Worm (Caenorhabditis elegans) whole organism, L3 larva: ENCODE measurements around the gene ZK112.4.
A peak's percentile ranks its signal among the peaks of the same experiment; 100 is the strongest.

ENCODE experiments used
- R02D3.7 ChIP-seq: fragments of 150-350 bp; optimal IDR thresholded peaks from 2 replicates; lab custom pipeline; 2014; ENCODE audit warnings: missing biosample characterization, missing genetic modification characterization
- ZK546.5 ChIP-seq: sonication (generic microtip); optimal IDR thresholded peaks from 2 replicates; lab custom pipeline; 2017; ENCODE audit warnings: missing biosample characterization, missing genetic modification characterization
- aly-2 ChIP-seq: fragments of 150-350 bp; optimal IDR thresholded peaks from 2 replicates; lab custom pipeline; 2014; ENCODE audit warnings: missing biosample characterization, missing genetic modification characterization
- ama-1 ChIP-seq: fragments of 150-350 bp; optimal IDR thresholded peaks from 2 replicates; lab custom pipeline; 2018
- ceh-16 ChIP-seq: sonication (generic microtip); optimal IDR thresholded peaks from 2 replicates; lab custom pipeline; 2017; ENCODE audit warnings: missing biosample characterization, missing genetic modification characterization
- ceh-28 ChIP-seq: fragments of 150-350 bp; optimal IDR thresholded peaks from 2 replicates; lab custom pipeline; 2014; ENCODE audit warnings: missing biosample characterization, missing genetic modification reagents, missing genetic modification characterization
- ceh-82 ChIP-seq: fragments of 150-350 bp; optimal IDR thresholded peaks from 2 replicates; lab custom pipeline; 2014; ENCODE audit warnings: missing biosample characterization, missing genetic modification characterization
- ceh-9 ChIP-seq: sonication (generic microtip); optimal IDR thresholded peaks from 2 replicates; lab custom pipeline; 2018; ENCODE audit warnings: missing biosample characterization, missing genetic modification characterization
- daf-12 ChIP-seq: fragments of 150-350 bp; optimal IDR thresholded peaks from 2 replicates; lab custom pipeline; 2014; ENCODE audit warnings: missing biosample characterization, missing genetic modification reagents, missing genetic modification characterization
- egl-27 ChIP-seq: sonication (generic microtip); optimal IDR thresholded peaks from 4 replicates; lab custom pipeline; 2017; ENCODE audit warnings: missing biosample characterization, missing genetic modification reagents, missing genetic modification characterization
- egl-5 ChIP-seq: fragments of 150-350 bp; optimal IDR thresholded peaks from 2 replicates; lab custom pipeline; 2017; ENCODE audit warnings: missing biosample characterization, missing genetic modification reagents, missing genetic modification characterization, inconsistent platforms
- elt-1 ChIP-seq: fragments of 150-350 bp; optimal IDR thresholded peaks from 2 replicates; lab custom pipeline; 2014; ENCODE audit warnings: missing biosample characterization, missing genetic modification characterization
- elt-2 ChIP-seq: sonication (generic microtip); optimal IDR thresholded peaks from 2 replicates; lab custom pipeline; 2016; ENCODE audit warnings: missing genetic modification reagents, mild to moderate bottlenecking, missing genetic modification characterization, missing compliant biosample characterization
- elt-3 ChIP-seq, 3 experiments: fragments of 150-350 bp in 1 of 3; sonication (generic microtip) in 2 of 3; optimal IDR thresholded peaks; 2 replicates in 2 of 3; 4 replicates in 1 of 3; lab custom pipeline; 2014 to 2017; ENCODE audit warnings: missing biosample characterization in 3 of 3, missing genetic modification characterization in 3 of 3
- eor-1 ChIP-seq, 2 experiments: fragments of 150-350 bp; optimal IDR thresholded peaks; 2 replicates each; lab custom pipeline; 2014 to 2018; ENCODE audit warnings: missing biosample characterization in 2 of 2, missing genetic modification characterization in 2 of 2
- fkh-2 ChIP-seq: fragments of 150-350 bp; optimal IDR thresholded peaks from 2 replicates; lab custom pipeline; 2014; ENCODE audit warnings: missing biosample characterization, missing genetic modification reagents, missing genetic modification characterization
- fos-1 ChIP-seq: fragments of 150-350 bp; optimal IDR thresholded peaks from 2 replicates; lab custom pipeline; 2014; ENCODE audit warnings: missing biosample characterization, missing genetic modification characterization
- jun-1 ChIP-seq: fragments of 150-350 bp; optimal IDR thresholded peaks from 2 replicates; lab custom pipeline; 2014; ENCODE audit warnings: missing biosample characterization, missing genetic modification reagents, missing genetic modification characterization
- lin-15B ChIP-seq: fragments of 150-350 bp; optimal IDR thresholded peaks from 2 replicates; lab custom pipeline; 2014; ENCODE audit warnings: missing biosample characterization, missing genetic modification characterization
- lin-39 ChIP-seq: fragments of 150-350 bp; optimal IDR thresholded peaks from 2 replicates; lab custom pipeline; 2018; ENCODE audit warnings: missing biosample characterization, missing genetic modification reagents, missing genetic modification characterization
- lsy-12 ChIP-seq: sonication (generic microtip); optimal IDR thresholded peaks from 2 replicates; lab custom pipeline; 2016; ENCODE audit warnings: mild to moderate bottlenecking, missing genetic modification characterization, missing compliant biosample characterization
- mdl-1 ChIP-seq: fragments of 150-350 bp; optimal IDR thresholded peaks from 2 replicates; lab custom pipeline; 2014; ENCODE audit warnings: missing biosample characterization, missing genetic modification characterization
- mml-1 ChIP-seq: fragments of 150-350 bp; sonication (generic microtip); optimal IDR thresholded peaks from 3 replicates; lab custom pipeline; 2014; ENCODE audit warnings: missing biosample characterization, missing genetic modification characterization
- nfya-1 ChIP-seq: sonication (generic microtip); optimal IDR thresholded peaks from 2 replicates; lab custom pipeline; 2017; ENCODE audit warnings: missing genetic modification characterization, mild to moderate bottlenecking, missing compliant biosample characterization, antibody characterized with exemption, moderate library complexity; ENCODE audit not compliant: insufficient read depth
- nhr-11 ChIP-seq: fragments of 150-350 bp; optimal IDR thresholded peaks from 2 replicates; lab custom pipeline; 2014; ENCODE audit warnings: missing biosample characterization, missing genetic modification characterization
- nhr-12 ChIP-seq: fragments of 150-350 bp; optimal IDR thresholded peaks from 2 replicates; lab custom pipeline; 2014; ENCODE audit warnings: missing biosample characterization, missing genetic modification characterization
- nhr-23 ChIP-seq: fragments of 150-350 bp; optimal IDR thresholded peaks from 2 replicates; lab custom pipeline; 2014; ENCODE audit warnings: missing biosample characterization, missing genetic modification reagents, missing genetic modification characterization
- nhr-25 ChIP-seq: sonication (generic microtip); optimal IDR thresholded peaks from 2 replicates; lab custom pipeline; 2017; ENCODE audit warnings: missing biosample characterization, missing genetic modification characterization
- nhr-28 ChIP-seq: fragments of 150-350 bp; optimal IDR thresholded peaks from 2 replicates; lab custom pipeline; 2014; ENCODE audit warnings: missing biosample characterization, missing genetic modification characterization
- nhr-43 ChIP-seq: sonication (generic microtip); optimal IDR thresholded peaks from 2 replicates; lab custom pipeline; 2016; ENCODE audit warnings: mild to moderate bottlenecking, missing genetic modification characterization, missing compliant biosample characterization; ENCODE audit not compliant: poor library complexity, severe bottlenecking
- nhr-76 ChIP-seq: fragments of 150-350 bp; sonication (generic microtip); optimal IDR thresholded peaks from 5 replicates; lab custom pipeline; 2014; ENCODE audit warnings: missing biosample characterization, missing genetic modification characterization
- nhr-77 ChIP-seq: fragments of 150-350 bp; optimal IDR thresholded peaks from 2 replicates; lab custom pipeline; 2014; ENCODE audit warnings: missing biosample characterization, missing genetic modification characterization
- pha-4 ChIP-seq: fragments of 150-350 bp; optimal IDR thresholded peaks from 2 replicates; lab custom pipeline; 2014; ENCODE audit warnings: missing biosample characterization, missing genetic modification reagents, missing genetic modification characterization
- pqm-1 ChIP-seq: fragments of 150-350 bp; optimal IDR thresholded peaks from 2 replicates; lab custom pipeline; 2017; ENCODE audit warnings: missing biosample characterization, missing genetic modification characterization, inconsistent platforms
- sea-2 ChIP-seq: fragments of 150-350 bp; sonication (generic microtip); optimal IDR thresholded peaks from 4 replicates; lab custom pipeline; 2014; ENCODE audit warnings: missing biosample characterization, missing genetic modification reagents, missing genetic modification characterization
- skn-1 ChIP-seq: fragments of 150-350 bp; optimal IDR thresholded peaks from 2 replicates; lab custom pipeline; 2014; ENCODE audit warnings: missing biosample characterization, missing genetic modification characterization
- snpc-4 ChIP-seq: fragments of 150-350 bp; optimal IDR thresholded peaks from 2 replicates; lab custom pipeline; 2014; ENCODE audit warnings: missing biosample characterization, missing genetic modification characterization
- tbx-2 ChIP-seq: sonication (generic microtip); optimal IDR thresholded peaks from 2 replicates; lab custom pipeline; 2016; ENCODE audit warnings: mild to moderate bottlenecking, missing genetic modification characterization, missing compliant biosample characterization
- unc-62 ChIP-seq: fragments of 150-350 bp; sonication (generic microtip); optimal IDR thresholded peaks from 4 replicates; lab custom pipeline; 2014; ENCODE audit warnings: missing biosample characterization, missing genetic modification reagents, missing genetic modification characterization
- zag-1 ChIP-seq: fragments of 150-350 bp; optimal IDR thresholded peaks from 2 replicates; lab custom pipeline; 2014; ENCODE audit warnings: missing biosample characterization, missing genetic modification characterization
- ztf-11 ChIP-seq: fragments of 150-350 bp; optimal IDR thresholded peaks from 2 replicates; lab custom pipeline; 2014; ENCODE audit warnings: missing biosample characterization, missing genetic modification characterization
- ztf-4 ChIP-seq: fragments of 150-350 bp; optimal IDR thresholded peaks from 2 replicates; lab custom pipeline; 2014; ENCODE audit warnings: missing biosample characterization, missing genetic modification characterization

ZK112.4 gene

DNA sequence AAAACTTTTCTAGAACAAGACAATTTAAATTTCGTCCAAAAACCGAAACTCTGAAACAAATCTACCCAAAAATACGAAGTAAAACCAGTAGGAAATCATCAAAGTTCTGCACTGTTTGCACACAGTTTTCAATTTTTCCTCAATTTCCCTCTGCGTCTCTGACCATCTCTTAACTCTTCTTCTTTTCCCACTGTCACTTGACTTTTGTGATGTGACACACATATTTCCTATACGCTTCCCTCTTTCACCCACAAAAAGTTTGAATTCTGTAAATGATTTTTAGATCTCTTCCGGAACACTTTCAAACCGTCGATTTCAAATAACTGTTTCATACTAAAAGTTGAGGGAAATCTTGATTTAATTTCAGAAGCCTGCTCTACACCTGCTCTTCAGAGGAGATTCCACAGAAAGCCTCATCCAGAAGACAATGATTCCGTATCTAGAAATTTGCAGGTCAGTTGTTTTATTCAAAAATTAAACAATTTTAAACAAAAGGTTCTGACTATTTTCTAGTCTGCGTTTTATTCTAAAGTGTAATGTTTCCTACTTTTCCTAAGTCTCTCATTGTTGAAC lies 10.4 kb downstream of the ZK112.4 start, which contains the start of gene ncl-1:
TSS of gene ncl-1 (plus strand) at position 366 of the 573 bp plus-strand sequence.
- TF ChIP-seq pha-4 (peak; percentile 57), pqm-1 (tag; lab: Kevin White, UChicago) (no peak), ama-1 (lab: Kevin White, UChicago) (peak; percentile 36), ceh-28 (tag; lab: Kevin White, UChicago) (no peak), eor-1 (tag; optimal IDR thresholded peaks at IDR 0.05; lab: Kevin White, UChicago) (no peak), nhr-11 (tag; lab: Kevin White, UChicago) (no peak), elt-3 (tag; optimal IDR thresholded peaks at IDR 0.05; lab: Kevin White, UChicago) (no peak), ceh-82 (no peak), ceh-9 (tag; lab: Kevin White, UChicago) (no peak)

DNA sequence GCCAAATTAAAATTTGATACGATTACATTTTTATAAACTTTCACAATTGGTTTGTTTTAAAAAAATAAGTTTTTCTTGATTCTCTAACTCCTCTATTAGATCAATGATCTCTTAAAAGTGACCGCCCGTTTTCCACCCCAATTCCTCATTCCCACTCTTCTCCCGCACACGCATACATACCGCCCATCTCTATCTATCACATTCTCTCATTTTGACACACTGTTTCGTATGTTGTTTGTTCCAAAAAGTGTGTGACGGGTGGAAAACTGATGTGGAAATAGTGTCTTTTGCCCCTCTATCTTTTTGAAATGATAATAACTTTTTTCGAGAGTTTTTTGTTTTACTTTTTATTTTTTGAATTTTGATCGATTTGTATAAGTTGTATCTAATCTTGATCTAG lies 11.5 kb downstream of the ZK112.4 start:
- TF ChIP-seq daf-12 (tag; lab: Kevin White, UChicago) (no peak), ama-1 (lab: Kevin White, UChicago) (no peak), jun-1 (tag; lab: Kevin White, UChicago) (peak; percentile 37), elt-1 (tag; lab: Kevin White, UChicago) (no peak), zag-1 (tag; lab: Kevin White, UChicago) (no peak), nhr-76 (peak; percentile 90), elt-2 (tag; lab: Kevin White, UChicago) (peak; percentile 80), nhr-77 (tag; lab: Kevin White, UChicago) (no peak), fkh-2 (tag; lab: Kevin White, UChicago) (no peak), lsy-12 (tag; lab: Kevin White, UChicago) (no peak), tbx-2 (tag; lab: Kevin White, UChicago) (no peak), nhr-12 (tag; lab: Kevin White, UChicago) (no peak), R02D3.7 (tag; lab: Kevin White, UChicago) (peak; percentile 1), egl-5 (peak; percentile 54), mdl-1 (tag; lab: Kevin White, UChicago) (no peak), nhr-43 (tag; lab: Kevin White, UChicago) (peak; percentile 40), snpc-4 (tag; lab: Kevin White, UChicago) (peak; percentile 81), elt-3 (tag; optimal IDR thresholded peaks at IDR 0.05; lab: Kevin White, UChicago) (no peak), ceh-28 (tag; lab: Kevin White, UChicago) (no peak), skn-1 (tag; lab: Kevin White, UChicago) (peak; percentile 3), ZK546.5 (tag; lab: Kevin White, UChicago) (no peak), nhr-23 (tag; lab: Kevin White, UChicago) (peak; percentile 86), ceh-16 (tag; lab: Kevin White, UChicago) (no peak), lin-39 (tag; lab: Kevin White, UChicago) (peak; percentile 27), ztf-11 (tag; lab: Kevin White, UChicago) (no peak), pha-4 (peak; percentile 87), ztf-4 (no peak), nfya-1 (tag; lab: Kevin White, UChicago) (peak; percentile 76), mml-1 (tag; lab: Kevin White, UChicago) (no peak), eor-1 (tag; optimal IDR thresholded peaks at IDR 0.05; lab: Kevin White, UChicago) (no peak), pqm-1 (tag; lab: Kevin White, UChicago) (peak; percentile 76), fos-1 (tag; lab: Kevin White, UChicago) (no peak), ceh-9 (tag; lab: Kevin White, UChicago) (no peak), egl-27 (tag; lab: Kevin White, UChicago) (no peak), lin-15B (peak; percentile 80), nhr-28 (tag; lab: Kevin White, UChicago) (no peak), sea-2 (no peak), ceh-82 (no peak), unc-62 (peak; percentile 15), nhr-25 (tag; lab: Kevin White, UChicago) (peak; percentile 64), nhr-11 (tag; lab: Kevin White, UChicago) (no peak), aly-2 (tag; lab: Kevin White, UChicago) (no peak)
- TF ChIP-seq, all 47 proteins: peak for 16
